Fruit fly (Drosophila melanogaster) whole organism, embryonic: ENCODE data around the gene CG7766.

Source experiments
- Ada2b ChIP-seq: fragments of 200-800 bp; sonication (Bioruptor generic); IDR thresholded peaks from 2 replicates; pipeline ENCODE4 v1.3.6; 2022; ENCODE audit warnings: missing biosample characterization, missing genetic modification characterization
- Bgb ChIP-seq: fragments of 200-800 bp; sonication (Bioruptor generic); IDR thresholded peaks from 2 replicates; pipeline ENCODE4 v1.3.6; 2022; ENCODE audit warnings: missing biosample characterization, missing genetic modification characterization; ENCODE audit not compliant: partially characterized antibody
- CG11247 ChIP-seq: fragments of 200-800 bp; sonication (Bioruptor generic); IDR thresholded peaks from 2 replicates; pipeline ENCODE4 v1.3.6; 2022; ENCODE audit warnings: missing biosample characterization, missing genetic modification characterization
- CG12769 ChIP-seq: fragments of 200-800 bp; sonication (Bioruptor generic); optimal IDR thresholded peaks from 2 replicates; lab custom pipeline; 2019; ENCODE audit warnings: missing biosample characterization, mild to moderate bottlenecking, missing genetic modification characterization, moderate library complexity
- CG14965 ChIP-seq: fragments of 200-800 bp; sonication (Bioruptor generic); optimal IDR thresholded peaks from 2 replicates; lab custom pipeline; 2016; ENCODE audit warnings: missing biosample characterization, missing genetic modification characterization, borderline replicate concordance
- CG15696 ChIP-seq: fragments of 200-800 bp; sonication (Bioruptor generic); optimal IDR thresholded peaks from 2 replicates; lab custom pipeline; 2019; ENCODE audit warnings: missing biosample characterization, mild to moderate bottlenecking, missing genetic modification characterization, moderate library complexity
- CG18011 ChIP-seq: fragments of 200-800 bp; sonication (Bioruptor generic); optimal IDR thresholded peaks from 2 replicates; lab custom pipeline; 2017; ENCODE audit warnings: missing biosample characterization, missing genetic modification characterization, mild to moderate bottlenecking, moderate library complexity, missing genotype
- CG18262 ChIP-seq: fragments of 200-800 bp; optimal IDR thresholded peaks from 3 replicates; lab custom pipeline; 2019; ENCODE audit warnings: missing biosample characterization, mild to moderate bottlenecking, missing genetic modification characterization, moderate library complexity
- CG2875 ChIP-seq: fragments of 200-800 bp; sonication (Bioruptor generic); optimal IDR thresholded peaks from 2 replicates; lab custom pipeline; 2017; ENCODE audit warnings: missing biosample characterization, mild to moderate bottlenecking, missing genetic modification characterization, missing genetic modification reagents
- CG31224 ChIP-seq: fragments of 200-800 bp; sonication (Bioruptor generic); IDR thresholded peaks from 2 replicates; pipeline ENCODE4 v1.3.6; 2022; ENCODE audit warnings: missing biosample characterization, missing genetic modification characterization
- CG6175 ChIP-seq: fragments of 200-800 bp; sonication (Bioruptor generic); IDR thresholded peaks from 3 replicates; pipeline ENCODE4 v1.3.6; 2022; ENCODE audit warnings: missing biosample characterization, missing genetic modification characterization
- CG6272 ChIP-seq: fragments of 200-800 bp; sonication (Bioruptor generic); IDR thresholded peaks from 2 replicates; pipeline ENCODE4 v1.3.6; 2022; ENCODE audit warnings: missing biosample characterization, missing genetic modification characterization
- CG7963 ChIP-seq: fragments of 200-800 bp; sonication (Bioruptor generic); IDR thresholded peaks from 3 replicates; pipeline ENCODE4 v1.3.6; 2022; ENCODE audit warnings: missing biosample characterization, missing genetic modification characterization; ENCODE audit not compliant: partially characterized antibody
- CG9609 ChIP-seq: fragments of 200-800 bp; sonication (Bioruptor generic); optimal IDR thresholded peaks from 3 replicates; lab custom pipeline; 2016; ENCODE audit warnings: missing biosample characterization, missing genetic modification characterization
- CG9932 ChIP-seq: fragments of 200-800 bp; sonication (Bioruptor generic); IDR thresholded peaks from 2 replicates; pipeline ENCODE4 v1.3.6; 2022; ENCODE audit warnings: missing biosample characterization, missing genetic modification characterization
- HHEX ChIP-seq: fragments of 200-800 bp; sonication (Bioruptor generic); optimal IDR thresholded peaks from 3 replicates; lab custom pipeline; 2017; ENCODE audit warnings: missing biosample characterization, mild to moderate bottlenecking, missing genetic modification characterization, missing genetic modification reagents
- Hand ChIP-seq: fragments of 200-800 bp; sonication (Bioruptor generic); optimal IDR thresholded peaks from 2 replicates; lab custom pipeline; 2017; ENCODE audit warnings: mild to moderate bottlenecking, missing biosample characterization, missing genetic modification reagents, missing genetic modification characterization
- Lim3 ChIP-seq: fragments of 200-800 bp; sonication (Bioruptor generic); IDR thresholded peaks from 2 replicates; pipeline ENCODE4 v1.3.6; 2022; ENCODE audit warnings: missing biosample characterization, missing genetic modification characterization
- Max ChIP-seq: fragments of 200-800 bp; sonication (Bioruptor generic); optimal IDR thresholded peaks from 2 replicates; lab custom pipeline; 2016; ENCODE audit warnings: missing biosample characterization, mild to moderate bottlenecking, missing genetic modification characterization
- Mes4 ChIP-seq: fragments of 200-800 bp; sonication (Bioruptor generic); optimal IDR thresholded peaks from 2 replicates; lab custom pipeline; 2016; ENCODE audit warnings: missing biosample characterization, missing genetic modification characterization
- NC2α ChIP-seq: fragments of 200-800 bp; sonication (Bioruptor generic); optimal IDR thresholded peaks from 2 replicates; lab custom pipeline; 2016; ENCODE audit warnings: missing biosample characterization, missing genetic modification characterization
- Nf-YB ChIP-seq: fragments of 200-800 bp; sonication (Bioruptor generic); optimal IDR thresholded peaks from 3 replicates; lab custom pipeline; 2019; ENCODE audit warnings: missing biosample characterization, mild to moderate bottlenecking, missing genetic modification characterization, moderate library complexity
- Oli ChIP-seq: fragments of 200-800 bp; sonication (Bioruptor generic); optimal IDR thresholded peaks from 2 replicates; lab custom pipeline; 2018; ENCODE audit warnings: missing biosample characterization, mild to moderate bottlenecking, missing genetic modification characterization, moderate library complexity
- Poxn ChIP-seq: fragments of 200-800 bp; sonication (Bioruptor generic); IDR thresholded peaks from 2 replicates; pipeline ENCODE4 v1.3.6; 2022; ENCODE audit warnings: missing biosample characterization, missing genetic modification characterization
- Ravus ChIP-seq: fragments of 200-800 bp; sonication (Bioruptor generic); IDR thresholded peaks from 2 replicates; pipeline ENCODE4 v1.3.6; 2022; ENCODE audit warnings: missing biosample characterization, missing genetic modification characterization
- Vsx1 ChIP-seq: fragments of 200-800 bp; sonication (Bioruptor generic); optimal IDR thresholded peaks from 2 replicates; lab custom pipeline; 2017; ENCODE audit warnings: missing biosample characterization, mild to moderate bottlenecking, missing genetic modification characterization, missing genetic modification reagents
- Xrp1 ChIP-seq: fragments of 200-800 bp; sonication (Bioruptor generic); IDR thresholded peaks from 2 replicates; pipeline ENCODE4 v1.3.6; 2022; ENCODE audit warnings: missing biosample characterization, missing genetic modification characterization
- ato ChIP-seq: fragments of 200-800 bp; sonication (Bioruptor generic); IDR thresholded peaks from 2 replicates; pipeline ENCODE4 v1.3.6; 2022; ENCODE audit warnings: missing biosample characterization, missing genetic modification characterization; ENCODE audit not compliant: partially characterized antibody
- btn ChIP-seq: fragments of 200-800 bp; sonication (Bioruptor generic); optimal IDR thresholded peaks from 2 replicates; lab custom pipeline; 2016; ENCODE audit warnings: missing biosample characterization, missing genetic modification characterization
- disco-r ChIP-seq: fragments of 200-800 bp; sonication (Bioruptor generic); optimal IDR thresholded peaks from 2 replicates; lab custom pipeline; 2016; ENCODE audit warnings: missing biosample characterization, missing genetic modification characterization
- eyg ChIP-seq: fragments of 200-800 bp; sonication (Bioruptor generic); optimal IDR thresholded peaks from 3 replicates; lab custom pipeline; 2016; ENCODE audit warnings: missing biosample characterization, missing genetic modification characterization
- fd102C ChIP-seq: fragments of 200-800 bp; sonication (Bioruptor generic); optimal IDR thresholded peaks from 2 replicates; lab custom pipeline; 2018; ENCODE audit warnings: missing biosample characterization, mild to moderate bottlenecking, missing genetic modification characterization, moderate library complexity
- fd64A ChIP-seq: fragments of 200-800 bp; sonication (Bioruptor generic); optimal IDR thresholded peaks from 3 replicates; lab custom pipeline; 2018; ENCODE audit warnings: missing biosample characterization, mild to moderate bottlenecking, missing genetic modification characterization
- grau ChIP-seq: fragments of 200-800 bp; optimal IDR thresholded peaks from 3 replicates; lab custom pipeline; 2019; ENCODE audit warnings: missing biosample characterization, mild to moderate bottlenecking, missing genetic modification characterization, moderate library complexity
- hth ChIP-seq: fragments of >200 bp; optimal IDR thresholded peaks from 2 replicates; lab custom pipeline; 2017; ENCODE audit warnings: inconsistent platforms
- jumu ChIP-seq: fragments of 200-800 bp; sonication (Bioruptor generic); optimal IDR thresholded peaks from 3 replicates; lab custom pipeline; 2016; ENCODE audit warnings: missing biosample characterization, missing genetic modification characterization
- kay ChIP-seq: fragments of 200-800 bp; sonication (Bioruptor generic); optimal IDR thresholded peaks from 2 replicates; lab custom pipeline; 2016; ENCODE audit warnings: missing biosample characterization, missing genetic modification characterization
- kni ChIP-seq: fragments of 200-800 bp; sonication (Bioruptor generic); optimal IDR thresholded peaks from 3 replicates; lab custom pipeline; 2017; ENCODE audit warnings: mild to moderate bottlenecking, missing biosample characterization, missing genetic modification reagents, missing genetic modification characterization
- lola ChIP-seq, 3 experiments: fragments of >200 bp in 2 of 3; fragments of 200-800 bp in 1 of 3; sonication (Bioruptor generic) in 1 of 3; optimal IDR thresholded peaks; 2 replicates each; lab custom pipeline; 2017 to 2019; ENCODE audit warnings: missing biosample characterization in 3 of 3, missing genetic modification characterization in 3 of 3, mild to moderate bottlenecking in 1 of 3, moderate library complexity in 1 of 3
- maf-S ChIP-seq: fragments of 200-800 bp; sonication (Bioruptor generic); optimal IDR thresholded peaks from 2 replicates; lab custom pipeline; 2016; ENCODE audit warnings: missing biosample characterization, missing genetic modification characterization
- nom ChIP-seq: fragments of 200-800 bp; sonication (Bioruptor generic); optimal IDR thresholded peaks from 2 replicates; lab custom pipeline; 2017; ENCODE audit warnings: missing biosample characterization, missing genetic modification characterization, mild to moderate bottlenecking, moderate library complexity, missing genetic modification reagents
- oc ChIP-seq: fragments of 200-800 bp; sonication (Bioruptor generic); optimal IDR thresholded peaks from 2 replicates; lab custom pipeline; 2018; ENCODE audit warnings: missing biosample characterization, mild to moderate bottlenecking, missing genetic modification characterization, moderate library complexity
- pnt ChIP-seq: fragments of 200-800 bp; sonication (Bioruptor generic); optimal IDR thresholded peaks from 3 replicates; lab custom pipeline; 2016; ENCODE audit warnings: missing biosample characterization, missing genetic modification characterization
- slp2 ChIP-seq: fragments of 200-800 bp; sonication (Bioruptor generic); optimal IDR thresholded peaks from 2 replicates; lab custom pipeline; 2016; ENCODE audit warnings: missing biosample characterization, missing genetic modification characterization
- toy ChIP-seq: fragments of 200-800 bp; sonication (Bioruptor generic); IDR thresholded peaks from 2 replicates; pipeline ENCODE4 v1.3.6; 2022; ENCODE audit warnings: missing biosample characterization, missing genetic modification characterization
- trem ChIP-seq: fragments of 200-800 bp; optimal IDR thresholded peaks from 3 replicates; lab custom pipeline; 2019; ENCODE audit warnings: missing biosample characterization, mild to moderate bottlenecking, missing genetic modification characterization, moderate library complexity
- tx ChIP-seq: fragments of 200-800 bp; sonication (Bioruptor generic); optimal IDR thresholded peaks from 2 replicates; lab custom pipeline; 2016; ENCODE audit warnings: missing biosample characterization, missing genetic modification characterization
- z ChIP-seq: fragments of 200-800 bp; sonication (Bioruptor generic); IDR thresholded peaks from 3 replicates; pipeline ENCODE4 v1.3.6; 2022; ENCODE audit warnings: missing biosample characterization, missing genetic modification characterization
- zf30C ChIP-seq: fragments of 200-800 bp; sonication (Bioruptor generic); optimal IDR thresholded peaks from 3 replicates; lab custom pipeline; 2018; ENCODE audit warnings: missing biosample characterization, mild to moderate bottlenecking, missing genetic modification characterization
- zfh1 ChIP-seq: fragments of 200-800 bp; sonication (Bioruptor generic); IDR thresholded peaks from 3 replicates; pipeline ENCODE4 v1.3.6; 2022; ENCODE audit warnings: missing biosample characterization, missing genetic modification characterization

CG7766 gene

DNA sequence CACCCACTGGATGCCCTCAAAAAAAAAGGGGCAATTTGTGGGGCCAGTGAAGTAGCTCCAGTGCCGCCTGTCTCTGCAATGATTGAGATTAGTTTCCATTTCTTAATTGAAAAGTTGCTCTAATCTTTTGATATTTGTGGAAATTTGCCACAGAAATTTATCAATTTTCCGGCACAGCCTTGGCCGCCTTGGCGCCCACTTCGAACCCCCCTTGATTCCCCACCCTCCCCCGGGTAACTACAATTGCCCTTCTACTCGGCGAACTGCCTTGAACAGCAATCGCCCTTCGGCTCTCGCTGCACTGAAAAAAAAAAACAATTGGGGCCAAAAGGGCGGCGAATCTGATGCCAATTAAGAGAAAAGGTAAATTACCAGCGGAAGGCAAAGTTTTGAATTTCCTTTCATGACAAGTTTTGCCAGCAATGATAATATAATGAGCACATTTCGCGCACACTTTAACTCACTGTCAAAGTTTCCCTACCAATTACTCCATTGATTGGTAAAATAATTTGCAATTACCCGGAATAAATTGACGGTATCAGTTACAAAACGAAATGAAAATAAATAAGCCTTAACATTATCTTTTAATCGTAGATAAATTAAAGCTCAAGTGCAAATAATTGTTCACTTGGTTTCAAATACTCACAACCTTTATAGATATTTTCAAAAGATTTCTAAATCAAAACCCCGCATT, 16.3 kb upstream of the CG7766 start (continued):
- peak; percentile 4 for TF ChIP-seq CG2875 (GFP tag; lab: Kevin White, UChicago)
- no peak for TF ChIP-seq Mes4
- no peak for TF ChIP-seq Bgb
- no peak for TF ChIP-seq Ada2b (GFP tag; lab: Robert Waterston, UW)
- no peak for TF ChIP-seq jumu (GFP tag; lab: Kevin White, UChicago)
- TF ChIP-seq pnt (GFP tag; lab: Kevin White, UChicago), result no peak
- TF ChIP-seq CG15696 (tag; lab: Kevin White, UChicago), result no peak
- TF ChIP-seq nom, result no peak
- TF ChIP-seq HHEX (GFP tag; lab: Kevin White, UChicago), result peak; percentile 6
- TF ChIP-seq disco-r (GFP tag; lab: Kevin White, UChicago), result no peak
- peak; percentile 58 for TF ChIP-seq CG18262 (tag; lab: Kevin White, UChicago)
- no peak for TF ChIP-seq CG18011
- TF ChIP-seq zfh1 (GFP tag; lab: Robert Waterston, UW), result no peak
- TF ChIP-seq Poxn (GFP tag; lab: Robert Waterston, UW), result no peak
- TF ChIP-seq grau (tag; lab: Kevin White, UChicago), result peak; percentile 29
- no peak for TF ChIP-seq Lim3 (GFP tag; lab: Robert Waterston, UW)
- no peak for TF ChIP-seq CG14965 (GFP tag; lab: Kevin White, UChicago)
- no peak for TF ChIP-seq CG7963 (GFP tag; lab: Robert Waterston, UW)
- TF ChIP-seq btn (GFP tag; lab: Kevin White, UChicago), result no peak
- TF ChIP-seq ato (GFP tag; lab: Robert Waterston, UW), result no peak
- no peak for TF ChIP-seq z (GFP tag; lab: Robert Waterston, UW)
- no peak for TF ChIP-seq CG31224
- TF ChIP-seq slp2 (GFP tag; lab: Kevin White, UChicago), result peak; percentile 30
- no peak for TF ChIP-seq toy (GFP tag; lab: Robert Waterston, UW)
- TF ChIP-seq tx (GFP tag; lab: Kevin White, UChicago), result no peak
- TF ChIP-seq Max, result no peak
- no peak for TF ChIP-seq trem
- TF ChIP-seq eyg (GFP tag; lab: Kevin White, UChicago), result no peak
- TF ChIP-seq CG12769 (tag; lab: Kevin White, UChicago), result no peak
- no peak for TF ChIP-seq kni
- no peak for TF ChIP-seq CG6272
- no peak for TF ChIP-seq oc (tag; lab: Kevin White, UChicago)
- TF ChIP-seq CG9609 (GFP tag; lab: Kevin White, UChicago), result no peak
- peak; percentile 11 for TF ChIP-seq zf30C (GFP tag; lab: Kevin White, UChicago)
- TF ChIP-seq CG6175 (GFP tag; lab: Robert Waterston, UW), result no peak
- TF ChIP-seq Nf-YB (GFP tag; lab: Kevin White, UChicago), result no peak
- no peak for TF ChIP-seq Vsx1 (GFP tag; lab: Kevin White, UChicago)
- no peak for TF ChIP-seq Xrp1 (GFP tag; lab: Robert Waterston, UW)
- no peak for TF ChIP-seq CG11247 (GFP tag; lab: Robert Waterston, UW)
- no peak for TF ChIP-seq fd102C (GFP tag; lab: Kevin White, UChicago)
- no peak for TF ChIP-seq CG9932 (GFP tag; lab: Robert Waterston, UW)
- no peak for TF ChIP-seq kay
- peak; percentile 11 for TF ChIP-seq Hand
- no peak for TF ChIP-seq maf-S (GFP tag; lab: Kevin White, UChicago)
- TF ChIP-seq fd64A (GFP tag; lab: Kevin White, UChicago), result no peak
- TF ChIP-seq Oli, result peak; percentile 31
- no peak for TF ChIP-seq Ravus
- no peak for TF ChIP-seq lola (GFP tag; optimal IDR thresholded peaks at IDR 0.05; lab: Kevin White, UChicago)
- TF ChIP-seq hth, result no peak
- TF ChIP-seq NC2α (GFP tag; lab: Kevin White, UChicago), result no peak
